Worm (Caenorhabditis elegans) whole organism, midembryonic: ENCODE measurements around the gene H35N09.2.

Source experiments
- T22C8.4 ChIP-seq: fragments of 200-800 bp; sonication (Bioruptor generic); IDR thresholded peaks from 2 replicates; pipeline ENCODE4 v1.3.6; 2022; ENCODE audit warnings: missing genetic modification characterization, missing compliant biosample characterization
- flt-1 ChIP-seq: fragments of 200-800 bp; sonication (Bioruptor generic); IDR thresholded peaks from 2 replicates; pipeline ENCODE4 v1.3.6; 2022; ENCODE audit warnings: missing genetic modification characterization, missing compliant biosample characterization
- klf-2 ChIP-seq: fragments of 200-800 bp; sonication (Bioruptor generic); conservative IDR thresholded peaks from 2 replicates; pipeline ENCODE4 v1.3.6; 2022; ENCODE audit warnings: missing genetic modification reagents, missing genetic modification characterization, missing compliant biosample characterization
- med-1 ChIP-seq: sonication (generic microtip); optimal IDR thresholded peaks from 2 replicates; lab custom pipeline; 2017; ENCODE audit warnings: missing genetic modification characterization, mild to moderate bottlenecking, missing compliant biosample characterization, antibody characterized with exemption, missing genetic modification reagents; ENCODE audit not compliant: insufficient read depth
- tab-1 ChIP-seq: fragments of 200-800 bp; sonication (Bioruptor generic); IDR thresholded peaks from 2 replicates; pipeline ENCODE4 v1.3.6; 2022; ENCODE audit warnings: missing genetic modification characterization, missing compliant biosample characterization
- ztf-23 ChIP-seq: fragments of 200-800 bp; sonication (Bioruptor generic); IDR thresholded peaks from 2 replicates; pipeline ENCODE4 v1.3.6; 2022; ENCODE audit warnings: missing genetic modification reagents, missing genetic modification characterization, missing compliant biosample characterization
- ztf-29 ChIP-seq: fragments of 200-800 bp; sonication (Bioruptor generic); IDR thresholded peaks from 2 replicates; pipeline ENCODE4 v1.3.6; 2022; ENCODE audit warnings: missing genetic modification reagents, missing genetic modification characterization, missing compliant biosample characterization

- TF ChIP-seq ztf-29 (GFP tag; lab: Robert Waterston, UW) (no peak), flt-1 (GFP tag; lab: Robert Waterston, UW) (peak; percentile 91), tab-1 (GFP tag; lab: Robert Waterston, UW) (peak; percentile 83), klf-2 (peak; percentile 69), med-1 (GFP tag; lab: Kevin White, UChicago) (peak; percentile 43), T22C8.4 (GFP tag; lab: Robert Waterston, UW) (no peak; the same call in none of the 2 replicates), ztf-23 (no peak; the same call in 1 of the 2 replicates)
Measured at ce11 chrX:8638679-8639184, 33.9 kb upstream of the H35N09.2 start.
